Worm (Caenorhabditis elegans): ENCODE data around the gene nex-4.

DNA sequence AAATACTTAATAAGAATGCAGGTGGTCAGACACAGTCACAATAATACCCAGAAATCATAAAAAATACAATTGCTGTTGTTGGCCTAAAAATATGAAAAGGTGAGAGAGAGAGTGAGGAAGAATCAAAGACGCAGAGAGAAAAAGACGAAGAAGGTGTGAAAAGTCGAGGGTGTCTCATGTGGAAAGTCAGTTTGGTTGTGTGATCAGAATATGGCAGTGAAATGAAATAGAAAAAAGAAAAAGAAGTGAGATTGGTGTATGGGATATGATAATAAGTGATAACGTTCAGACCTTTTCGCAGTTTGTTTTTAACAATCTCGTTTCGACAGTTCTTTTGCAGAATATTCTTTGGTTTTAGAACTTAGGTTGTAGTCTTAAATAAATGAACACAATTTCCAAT is 44.4 kb upstream of the nex-4 start:
- TF ChIP-seq ama-1 (optimal IDR thresholded peaks at IDR 0.05) = no peak
- no peak for TF ChIP-seq hmg-4 (GFP tag; optimal IDR thresholded peaks at IDR 0.05)
- TF ChIP-seq flt-1 (GFP tag; IDR thresholded peaks at IDR 0.05) = no peak
- no peak for TF ChIP-seq tbx-37 (GFP tag; conservative IDR thresholded peaks at IDR 0.05)
- no peak for TF ChIP-seq ceh-36 (tag; optimal IDR thresholded peaks at IDR 0.05)
- TF ChIP-seq tra-4 (tag; optimal IDR thresholded peaks at IDR 0.05) = no peak
